Worm (Caenorhabditis elegans): ENCODE data around the gene nac-2.
"Not testable (repeated sequence)": the region's sequence is repeated elsewhere in the genome, so short reads cannot be mapped to it uniquely, and the experiment has no call there.

Gene nac-2

ce11 chrIII:9030818-9031217, 12.3 kb downstream of the nac-2 start:
- TF ChIP-seq dao-5 (tag; optimal IDR thresholded peaks at IDR 0.05) (no peak), him-1 (tag; optimal IDR thresholded peaks at IDR 0.05) (no peak), W03F9.2 (tag; optimal IDR thresholded peaks at IDR 0.05) (no peak)

- TF ChIP-seq W03F9.2 (tag; optimal IDR thresholded peaks at IDR 0.05) (no peak), dao-5 (tag; optimal IDR thresholded peaks at IDR 0.05) (no peak), him-1 (tag; optimal IDR thresholded peaks at IDR 0.05) (no peak)
Measured at ce11 chrIII:9026951-9027350, 16.1 kb downstream of the nac-2 start, which contains the start of gene F59B2.13. F59B2.13 (minus strand) TSS chrIII:9027051.

- TF ChIP-seq him-1 (tag; optimal IDR thresholded peaks at IDR 0.05) (no peak), W03F9.2 (tag; optimal IDR thresholded peaks at IDR 0.05) (no peak), dao-5 (tag; optimal IDR thresholded peaks at IDR 0.05) (no peak)
Measured at ce11 chrIII:9023601-9024000, 19.5 kb downstream of the nac-2 start.

- no peak for TF ChIP-seq W03F9.2 (tag; optimal IDR thresholded peaks at IDR 0.05)
- TF ChIP-seq dao-5 (tag; optimal IDR thresholded peaks at IDR 0.05), result no peak
- TF ChIP-seq him-1 (tag; optimal IDR thresholded peaks at IDR 0.05), result no peak
Measured at ce11 chrIII:9022535-9022934, 20.6 kb downstream of the nac-2 start, which contains the start of gene F59B2.14. F59B2.14 (minus strand) TSS chrIII:9022635.

- TF ChIP-seq him-1 (tag; optimal IDR thresholded peaks at IDR 0.05), result no peak
- TF ChIP-seq W03F9.2 (tag; optimal IDR thresholded peaks at IDR 0.05), result no peak
- TF ChIP-seq dao-5 (tag; optimal IDR thresholded peaks at IDR 0.05), result no peak
Measured at ce11 chrIII:9017181-9017651, 25.9 kb downstream of the nac-2 start, which contains the start of gene F59B2.12. F59B2.12 (plus strand) TSS chrIII:9017601.

- no peak for TF ChIP-seq dao-5 (tag; optimal IDR thresholded peaks at IDR 0.05)
- TF ChIP-seq W03F9.2 (tag; optimal IDR thresholded peaks at IDR 0.05), result no peak
- TF ChIP-seq him-1 (tag; optimal IDR thresholded peaks at IDR 0.05), result no peak
Measured at ce11 chrIII:9012309-9012708, 30.8 kb downstream of the nac-2 start, which contains the start of gene F59B2.9. F59B2.9 (minus strand) TSS chrIII:9012409.

- TF ChIP-seq him-1 (tag; optimal IDR thresholded peaks at IDR 0.05) (no peak), dao-5 (tag; optimal IDR thresholded peaks at IDR 0.05) (no peak), W03F9.2 (tag; optimal IDR thresholded peaks at IDR 0.05) (no peak)
Measured at ce11 chrIII:9010047-9010446, 33.1 kb downstream of the nac-2 start, which contains the start of gene F59B2.8. F59B2.8 (minus strand) TSS chrIII:9010197.

- TF ChIP-seq him-1 (tag; optimal IDR thresholded peaks at IDR 0.05) (no peak), dao-5 (tag; optimal IDR thresholded peaks at IDR 0.05) (no peak), W03F9.2 (tag; optimal IDR thresholded peaks at IDR 0.05) (no peak)
Measured at ce11 chrIII:9007183-9007582, 35.9 kb downstream of the nac-2 start.

ce11 chrIII:9005905-9006372, 37.2 kb downstream of the nac-2 start, which contains the start of gene rab-6.1:
rab-6.1 (minus strand) TSS chrIII:9005955.
- TF ChIP-seq W03F9.2, him-1, dao-5 (tag; optimal IDR thresholded peaks at IDR 0.05): not testable (repeated sequence)

- TF ChIP-seq dao-5 (tag; optimal IDR thresholded peaks at IDR 0.05) (no peak), W03F9.2 (tag; optimal IDR thresholded peaks at IDR 0.05) (no peak), him-1 (tag; optimal IDR thresholded peaks at IDR 0.05) (no peak)
Measured at ce11 chrIII:9004658-9005057, 38.4 kb downstream of the nac-2 start.

- no peak for TF ChIP-seq him-1 (tag; optimal IDR thresholded peaks at IDR 0.05)
- no peak for TF ChIP-seq W03F9.2 (tag; optimal IDR thresholded peaks at IDR 0.05)
- TF ChIP-seq dao-5 (tag; optimal IDR thresholded peaks at IDR 0.05), result no peak
Measured at ce11 chrIII:9002545-9002944, 40.6 kb downstream of the nac-2 start, which contains the start of the genes F59B2.15 and zif-1. F59B2.15 (minus strand) TSS chrIII:9002645. zif-1 (plus strand) TSS chrIII:9002779.

ce11 chrIII:9001899-9002298, 41.2 kb downstream of the nac-2 start, which contains the start of gene rpn-6.2:
rpn-6.2 (minus strand) TSS chrIII:9001999.
- no peak for TF ChIP-seq him-1 (tag; optimal IDR thresholded peaks at IDR 0.05)
- TF ChIP-seq dao-5 (tag; optimal IDR thresholded peaks at IDR 0.05), result no peak
- no peak for TF ChIP-seq W03F9.2 (tag; optimal IDR thresholded peaks at IDR 0.05)

ce11 chrIII:9001491-9001890, 41.6 kb downstream of the nac-2 start:
- TF ChIP-seq W03F9.2 (tag; optimal IDR thresholded peaks at IDR 0.05), result peak; percentile 22
- TF ChIP-seq him-1 (tag; optimal IDR thresholded peaks at IDR 0.05), result no peak
- no peak for TF ChIP-seq dao-5 (tag; optimal IDR thresholded peaks at IDR 0.05)

- TF ChIP-seq W03F9.2 (tag; optimal IDR thresholded peaks at IDR 0.05) (no peak), dao-5 (tag; optimal IDR thresholded peaks at IDR 0.05) (no peak), him-1 (tag; optimal IDR thresholded peaks at IDR 0.05) (no peak)
Measured at ce11 chrIII:8999508-8999907, 43.6 kb downstream of the nac-2 start, which contains the start of gene F59B2.3. F59B2.3 (minus strand) TSS chrIII:8999766.
